Worm (Caenorhabditis elegans) whole organism, late embryonic: ENCODE measurements around the gene Y73B6BL.12.

Experiments used
- C08G9.2 ChIP-seq: sonication (generic microtip); optimal IDR thresholded peaks from 2 replicates; lab custom pipeline; 2016; ENCODE audit warnings: mild to moderate bottlenecking, missing genetic modification characterization, moderate library complexity, missing compliant biosample characterization
- C38D4.7 ChIP-seq: fragments of 200-800 bp; sonication (Bioruptor generic); optimal IDR thresholded peaks from 2 replicates; lab custom pipeline; 2018; ENCODE audit warnings: mild to moderate bottlenecking, missing genetic modification characterization, moderate library complexity, missing compliant biosample characterization
- K02D7.2 ChIP-seq: sonication (generic microtip); optimal IDR thresholded peaks from 2 replicates; lab custom pipeline; 2017; ENCODE audit warnings: mild to moderate bottlenecking, missing genetic modification characterization, missing compliant biosample characterization
- K09A11.1 ChIP-seq: sonication (generic microtip); optimal IDR thresholded peaks from 2 replicates; lab custom pipeline; 2017; ENCODE audit warnings: antibody characterized with exemption, mild to moderate bottlenecking, missing genetic modification characterization, missing compliant biosample characterization; ENCODE audit not compliant: insufficient read depth
- T23F11.4 ChIP-seq: fragments of 200-800 bp; sonication (Bioruptor generic); optimal IDR thresholded peaks from 2 replicates; lab custom pipeline; 2018; ENCODE audit warnings: mild to moderate bottlenecking, missing genetic modification characterization, missing compliant biosample characterization
- Y22D7AL.16 ChIP-seq: sonication (generic microtip); optimal IDR thresholded peaks from 2 replicates; lab custom pipeline; 2016; ENCODE audit warnings: missing genetic modification characterization, missing compliant biosample characterization
- ama-1 ChIP-seq: fragments of 150-350 bp; optimal IDR thresholded peaks from 2 replicates; lab custom pipeline; 2014
- ceh-14 ChIP-seq: sonication (generic microtip); optimal IDR thresholded peaks from 2 replicates; lab custom pipeline; 2016; ENCODE audit warnings: missing genotype, missing genetic modification characterization, missing compliant biosample characterization
- ceh-19 ChIP-seq: fragments of 200-800 bp; sonication (Bioruptor generic); optimal IDR thresholded peaks from 2 replicates; lab custom pipeline; 2018; ENCODE audit warnings: mild to moderate bottlenecking, missing genetic modification characterization, missing compliant biosample characterization
- ceh-2 ChIP-seq: sonication (generic microtip); optimal IDR thresholded peaks from 2 replicates; lab custom pipeline; 2016; ENCODE audit warnings: missing genotype, missing genetic modification characterization, missing compliant biosample characterization
- ceh-31 ChIP-seq: sonication (generic microtip); optimal IDR thresholded peaks from 2 replicates; lab custom pipeline; 2016; ENCODE audit warnings: missing genetic modification characterization, missing compliant biosample characterization
- ceh-45 ChIP-seq: fragments of 200-800 bp; sonication (Bioruptor generic); IDR thresholded peaks from 2 replicates; pipeline ENCODE4 v1.3.6; 2022; ENCODE audit warnings: missing genetic modification reagents, missing genetic modification characterization, missing compliant biosample characterization
- ceh-48 ChIP-seq: sonication (generic microtip); optimal IDR thresholded peaks from 2 replicates; lab custom pipeline; 2016; ENCODE audit warnings: missing genetic modification characterization, inconsistent platforms, missing compliant biosample characterization
- ceh-9 ChIP-seq: sonication (generic microtip); optimal IDR thresholded peaks from 2 replicates; lab custom pipeline; 2016; ENCODE audit warnings: mild to moderate bottlenecking, missing genetic modification characterization, inconsistent platforms, missing compliant biosample characterization
- che-1 ChIP-seq: sonication (generic microtip); optimal IDR thresholded peaks from 2 replicates; lab custom pipeline; 2016; ENCODE audit warnings: mild to moderate bottlenecking, missing genetic modification characterization, missing compliant biosample characterization
- dmd-4 ChIP-seq: sonication (generic microtip); optimal IDR thresholded peaks from 2 replicates; lab custom pipeline; 2016; ENCODE audit warnings: borderline replicate concordance, missing genetic modification characterization, missing compliant biosample characterization
- dve-1 ChIP-seq: sonication (generic microtip); optimal IDR thresholded peaks from 2 replicates; lab custom pipeline; 2017; ENCODE audit warnings: antibody characterized with exemption, mild to moderate bottlenecking, missing genetic modification characterization, missing compliant biosample characterization
- ets-4 ChIP-seq: sonication (generic microtip); optimal IDR thresholded peaks from 2 replicates; lab custom pipeline; 2016; ENCODE audit warnings: missing genetic modification characterization, missing compliant biosample characterization
- fax-1 ChIP-seq: sonication (generic microtip); optimal IDR thresholded peaks from 2 replicates; lab custom pipeline; 2016; ENCODE audit warnings: missing genotype, missing genetic modification characterization, missing compliant biosample characterization
- fkh-6 ChIP-seq: sonication (generic microtip); optimal IDR thresholded peaks from 2 replicates; lab custom pipeline; 2016; ENCODE audit warnings: missing genetic modification characterization, missing compliant biosample characterization
- gmeb-2 ChIP-seq: sonication (generic microtip); optimal IDR thresholded peaks from 2 replicates; lab custom pipeline; 2016; ENCODE audit warnings: missing genetic modification characterization, inconsistent platforms, missing compliant biosample characterization
- hlh-15 ChIP-seq: sonication (generic microtip); optimal IDR thresholded peaks from 2 replicates; lab custom pipeline; 2016; ENCODE audit warnings: missing genetic modification characterization, missing compliant biosample characterization
- hlh-30 ChIP-seq: sonication (generic microtip); optimal IDR thresholded peaks from 2 replicates; lab custom pipeline; 2017; ENCODE audit warnings: antibody characterized with exemption, missing genetic modification characterization, missing compliant biosample characterization; ENCODE audit not compliant: insufficient read depth
- hlh-8 ChIP-seq: sonication (generic microtip); optimal IDR thresholded peaks from 2 replicates; lab custom pipeline; 2016; ENCODE audit warnings: missing genotype, missing genetic modification characterization, missing compliant biosample characterization
- lim-6 ChIP-seq: sonication (generic microtip); optimal IDR thresholded peaks from 2 replicates; lab custom pipeline; 2016; ENCODE audit warnings: missing genetic modification characterization, missing compliant biosample characterization
- madf-2 ChIP-seq: sonication (generic microtip); optimal IDR thresholded peaks from 2 replicates; lab custom pipeline; 2017; ENCODE audit warnings: missing genetic modification characterization, missing compliant biosample characterization
- mec-3 ChIP-seq: sonication (generic microtip); optimal IDR thresholded peaks from 2 replicates; lab custom pipeline; 2016; ENCODE audit warnings: borderline replicate concordance, missing genetic modification characterization, missing compliant biosample characterization
- nhr-11 ChIP-seq: fragments of 150-350 bp; optimal IDR thresholded peaks from 2 replicates; lab custom pipeline; 2014; ENCODE audit warnings: missing biosample characterization, missing genetic modification characterization
- nhr-232 ChIP-seq: sonication (generic microtip); optimal IDR thresholded peaks from 2 replicates; lab custom pipeline; 2016; ENCODE audit warnings: missing genetic modification characterization, missing compliant biosample characterization
- npax-4 ChIP-seq: sonication (generic microtip); optimal IDR thresholded peaks from 2 replicates; lab custom pipeline; 2016; ENCODE audit warnings: missing genetic modification characterization, missing compliant biosample characterization
- pag-3 ChIP-seq: sonication (generic microtip); optimal IDR thresholded peaks from 2 replicates; lab custom pipeline; 2016; ENCODE audit warnings: missing compliant biosample characterization, missing genetic modification characterization, borderline replicate concordance
- pha-4 ChIP-seq: fragments of 150-350 bp; optimal IDR thresholded peaks from 2 replicates; lab custom pipeline; 2018; ENCODE audit warnings: missing biosample characterization, missing genetic modification reagents, missing genetic modification characterization
- pqm-1 ChIP-seq: sonication (generic microtip); optimal IDR thresholded peaks from 2 replicates; lab custom pipeline; 2016; ENCODE audit warnings: missing genetic modification characterization, missing compliant biosample characterization
- pros-1 ChIP-seq: fragments of 150-350 bp; optimal IDR thresholded peaks from 2 replicates; lab custom pipeline; 2014; ENCODE audit warnings: missing biosample characterization, missing genetic modification reagents, missing genetic modification characterization
- ref-2 ChIP-seq: sonication (generic microtip); optimal IDR thresholded peaks from 2 replicates; lab custom pipeline; 2016; ENCODE audit warnings: missing genetic modification characterization, missing compliant biosample characterization
- sdc-2 ChIP-seq: sonication (generic microtip); optimal IDR thresholded peaks from 2 replicates; lab custom pipeline; 2016; ENCODE audit warnings: missing genotype, missing genetic modification characterization, missing compliant biosample characterization
- sox-2 ChIP-seq: fragments of 200-800 bp; sonication (Bioruptor generic); IDR thresholded peaks from 2 replicates; pipeline ENCODE4 v1.3.6; 2022; ENCODE audit warnings: missing genetic modification reagents, missing genetic modification characterization, missing compliant biosample characterization
- sox-4 ChIP-seq: sonication (generic microtip); optimal IDR thresholded peaks from 2 replicates; lab custom pipeline; 2017; ENCODE audit warnings: mild to moderate bottlenecking, missing genetic modification characterization, inconsistent platforms, missing compliant biosample characterization
- syd-9 ChIP-seq: sonication (generic microtip); optimal IDR thresholded peaks from 2 replicates; lab custom pipeline; 2016; ENCODE audit warnings: mild to moderate bottlenecking, missing genetic modification characterization, moderate library complexity, missing compliant biosample characterization
- tbx-2 ChIP-seq: sonication (generic microtip); optimal IDR thresholded peaks from 2 replicates; lab custom pipeline; 2016; ENCODE audit warnings: missing genetic modification characterization, missing compliant biosample characterization
- ttx-3 ChIP-seq: sonication (generic microtip); optimal IDR thresholded peaks from 2 replicates; lab custom pipeline; 2016; ENCODE audit warnings: missing genetic modification reagents, missing genetic modification characterization, missing compliant biosample characterization
- unc-3 ChIP-seq, 2 experiments: fragments of 200-800 bp in 1 of 2; sonication (Bioruptor generic) in 1 of 2; sonication (generic microtip) in 1 of 2; conservative IDR thresholded peaks in 1 of 2; optimal IDR thresholded peaks in 1 of 2; 2 replicates each; pipeline versions ENCODE4 v1.3.6 to Lab custom; 2016 to 2022; ENCODE audit warnings: missing compliant biosample characterization in 2 of 2, missing genetic modification characterization in 2 of 2, missing genetic modification reagents in 1 of 2
- unc-86 ChIP-seq: sonication (generic microtip); optimal IDR thresholded peaks from 2 replicates; lab custom pipeline; 2016; ENCODE audit warnings: missing genetic modification characterization, missing compliant biosample characterization
- ztf-16 ChIP-seq: sonication (generic microtip); optimal IDR thresholded peaks from 2 replicates; lab custom pipeline; 2017; ENCODE audit warnings: missing genetic modification characterization, missing compliant biosample characterization

Y73B6BL.12 gene

DNA sequence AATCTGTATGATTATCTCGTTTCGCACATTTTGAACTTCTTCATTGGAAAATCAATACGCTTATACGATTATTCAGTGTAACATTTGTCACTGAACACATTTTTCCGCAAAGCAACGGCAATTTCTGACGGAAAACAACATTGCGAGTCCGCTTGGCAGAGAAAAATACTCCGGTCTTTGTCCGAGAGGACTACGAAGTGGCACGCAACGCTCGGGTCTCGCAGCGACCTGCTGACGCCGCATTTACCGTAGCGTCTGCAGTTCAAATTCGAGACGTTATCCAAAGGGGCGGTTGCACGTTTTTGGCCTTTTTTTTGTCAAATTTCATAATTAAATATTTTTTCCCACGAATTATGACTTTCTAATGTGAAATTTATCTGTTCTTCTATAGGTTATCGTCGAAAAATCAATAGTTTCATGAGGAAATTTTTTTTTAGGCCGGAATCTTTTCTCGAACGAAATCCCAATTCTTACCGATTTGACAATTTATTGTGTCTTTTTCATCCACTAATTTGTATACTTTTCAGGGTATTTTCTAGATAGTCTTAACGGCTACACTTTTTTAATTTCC, 6.5 kb upstream of the Y73B6BL.12 start, which contains the start of gene sqd-1 (continued):
- TF ChIP-seq pqm-1 (tag; lab: Kevin White, UChicago), result no peak
- no peak for TF ChIP-seq hlh-15 (tag; lab: Kevin White, UChicago)
- no peak for TF ChIP-seq fkh-6 (tag; lab: Kevin White, UChicago)
- peak; percentile 60 for TF ChIP-seq hlh-30 (tag; lab: Kevin White, UChicago)
- TF ChIP-seq Y22D7AL.16 (tag; lab: Kevin White, UChicago), result no peak
- TF ChIP-seq ceh-14, result no peak
- no peak for TF ChIP-seq pha-4
- peak; percentile 55 for TF ChIP-seq ceh-2 (tag; lab: Kevin White, UChicago)
- no peak for TF ChIP-seq ceh-45
- TF ChIP-seq K09A11.1 (tag; lab: Kevin White, UChicago), result peak; percentile 27
- TF ChIP-seq unc-3 (GFP tag; conservative IDR thresholded peaks at IDR 0.05; lab: Robert Waterston, UW), result no peak
- no peak for TF ChIP-seq unc-3 (tag; optimal IDR thresholded peaks at IDR 0.05; lab: Kevin White, UChicago)
- peak; percentile 54 for TF ChIP-seq ets-4 (tag; lab: Kevin White, UChicago)
- TF ChIP-seq mec-3, result no peak
- no peak for TF ChIP-seq fax-1 (tag; lab: Kevin White, UChicago)
- peak; percentile 80 for TF ChIP-seq ref-2 (tag; lab: Kevin White, UChicago)
- no peak for TF ChIP-seq lim-6
- peak; percentile 31 for TF ChIP-seq ztf-16 (tag; lab: Kevin White, UChicago)
- peak; percentile 59 for TF ChIP-seq unc-86 (tag; lab: Kevin White, UChicago)
- no peak for TF ChIP-seq nhr-232 (tag; lab: Kevin White, UChicago)
- TF ChIP-seq ceh-19 (GFP tag; lab: Kevin White, UChicago), result peak; percentile 46
- TF ChIP-seq ceh-9 (tag; lab: Kevin White, UChicago), result no peak
- TF ChIP-seq T23F11.4 (GFP tag; lab: Kevin White, UChicago), result no peak
- TF ChIP-seq sox-2 (GFP tag; lab: Robert Waterston, UW), result no peak
- peak; percentile 20 for TF ChIP-seq npax-4
- no peak for TF ChIP-seq ama-1 (lab: Kevin White, UChicago)
- no peak for TF ChIP-seq dmd-4 (tag; lab: Kevin White, UChicago)
- TF ChIP-seq dve-1 (tag; lab: Kevin White, UChicago), result peak; percentile 66
- TF ChIP-seq gmeb-2 (tag; lab: Kevin White, UChicago), result peak; percentile 44
- TF ChIP-seq sox-4 (tag; lab: Kevin White, UChicago), result peak; percentile 39
- TF ChIP-seq pag-3, result no peak
- no peak for TF ChIP-seq nhr-11 (tag; lab: Kevin White, UChicago)
- TF ChIP-seq C08G9.2 (tag; lab: Kevin White, UChicago), result peak; percentile 69
- peak; percentile 90 for TF ChIP-seq ceh-31 (tag; lab: Kevin White, UChicago)
- peak; percentile 21 for TF ChIP-seq hlh-8 (tag; lab: Kevin White, UChicago)
- peak; percentile 24 for TF ChIP-seq syd-9 (tag; lab: Kevin White, UChicago)
- TF ChIP-seq che-1, result peak; percentile 52
- peak; percentile 39 for TF ChIP-seq pros-1 (tag; lab: Kevin White, UChicago)
- TF ChIP-seq K02D7.2 (tag; lab: Kevin White, UChicago), result no peak
- TF ChIP-seq ttx-3 (tag; lab: Kevin White, UChicago), result no peak
- peak; percentile 0 for TF ChIP-seq sdc-2 (tag; lab: Kevin White, UChicago)
- TF ChIP-seq madf-2 (tag; lab: Kevin White, UChicago), result peak; percentile 80
- no peak for TF ChIP-seq C38D4.7 (GFP tag; lab: Kevin White, UChicago)
- peak; percentile 83 for TF ChIP-seq tbx-2
- peak; percentile 54 for TF ChIP-seq ceh-48
- TF ChIP-seq, all 69 proteins: peak for 36
